Fruit fly (Drosophila melanogaster) whole organism, embryonic: ENCODE measurements around the gene be.
A peak's percentile ranks its signal among the peaks of the same experiment; 100 is the strongest.

Experiments
- Atf3 ChIP-seq: fragments of 200-800 bp; sonication (Bioruptor generic); optimal IDR thresholded peaks from 3 replicates; lab custom pipeline; 2016; ENCODE audit warnings: missing biosample characterization, missing genetic modification characterization
- Atf6 ChIP-seq: fragments of 200-800 bp; sonication (Bioruptor generic); IDR thresholded peaks from 2 replicates; pipeline ENCODE4 v1.3.6; 2022; ENCODE audit warnings: missing biosample characterization, missing genetic modification characterization
- BEAF-32 ChIP-seq: fragments of 200-800 bp; sonication (Bioruptor generic); optimal IDR thresholded peaks from 3 replicates; lab custom pipeline; 2017; ENCODE audit warnings: missing biosample characterization, missing genetic modification characterization, mild to moderate bottlenecking, moderate library complexity, missing genetic modification reagents
- CG10267 ChIP-seq: fragments of 200-800 bp; sonication (Bioruptor generic); optimal IDR thresholded peaks from 2 replicates; lab custom pipeline; 2018; ENCODE audit warnings: missing biosample characterization, mild to moderate bottlenecking, missing genetic modification characterization, moderate library complexity
- CG10959 ChIP-seq: fragments of 200-800 bp; sonication (Bioruptor generic); IDR thresholded peaks from 2 replicates; pipeline ENCODE4 v1.3.6; 2022; ENCODE audit warnings: missing biosample characterization, missing genetic modification characterization
- CG12071 ChIP-seq: fragments of 200-800 bp; sonication (Bioruptor generic); optimal IDR thresholded peaks from 3 replicates; lab custom pipeline; 2018; ENCODE audit warnings: missing biosample characterization, mild to moderate bottlenecking, missing genetic modification characterization
- CG12659 ChIP-seq: fragments of 200-800 bp; sonication (Bioruptor generic); optimal IDR thresholded peaks from 3 replicates; lab custom pipeline; 2017; ENCODE audit warnings: mild to moderate bottlenecking, missing biosample characterization, missing genetic modification reagents, missing genetic modification characterization
- CG12942 ChIP-seq: fragments of 200-800 bp; sonication (Bioruptor generic); optimal IDR thresholded peaks from 3 replicates; lab custom pipeline; 2016; ENCODE audit warnings: missing biosample characterization, missing genetic modification characterization
- CG14014 ChIP-seq: fragments of 200-800 bp; sonication (Bioruptor generic); IDR thresholded peaks from 2 replicates; pipeline ENCODE4 v1.3.6; 2022; ENCODE audit warnings: missing biosample characterization, missing genetic modification characterization
- CG14965 ChIP-seq: fragments of 200-800 bp; sonication (Bioruptor generic); optimal IDR thresholded peaks from 2 replicates; lab custom pipeline; 2016; ENCODE audit warnings: missing biosample characterization, missing genetic modification characterization, borderline replicate concordance
- CG17361 ChIP-seq: fragments of 200-800 bp; sonication (Bioruptor generic); IDR thresholded peaks from 3 replicates; pipeline ENCODE4 v1.3.6; 2022; ENCODE audit warnings: missing biosample characterization, missing genetic modification characterization
- CG2875 ChIP-seq: fragments of 200-800 bp; sonication (Bioruptor generic); optimal IDR thresholded peaks from 2 replicates; lab custom pipeline; 2017; ENCODE audit warnings: missing biosample characterization, mild to moderate bottlenecking, missing genetic modification characterization, missing genetic modification reagents
- CG6813 ChIP-seq: fragments of 200-800 bp; sonication (Bioruptor generic); optimal IDR thresholded peaks from 2 replicates; lab custom pipeline; 2017; ENCODE audit warnings: missing biosample characterization, missing genetic modification characterization, mild to moderate bottlenecking, moderate library complexity, missing genetic modification reagents
- CG7786 ChIP-seq: fragments of 200-800 bp; sonication (Bioruptor generic); optimal IDR thresholded peaks from 2 replicates; lab custom pipeline; 2016; ENCODE audit warnings: missing biosample characterization, missing genetic modification characterization
- CG8290 ChIP-seq, 3 experiments: fragments of 200-800 bp; sonication (Bioruptor generic); optimal IDR thresholded peaks; 2 replicates each; lab custom pipeline; 2016 to 2019; ENCODE audit warnings: missing biosample characterization in 3 of 3, missing genetic modification characterization in 3 of 3, mild to moderate bottlenecking in 2 of 3, moderate library complexity in 1 of 3
- CHES-1-like ChIP-seq: fragments of 200-800 bp; sonication (Bioruptor generic); optimal IDR thresholded peaks from 2 replicates; lab custom pipeline; 2016; ENCODE audit warnings: missing biosample characterization, missing genetic modification characterization
- CTCF ChIP-seq: fragments of 200-800 bp; sonication (Bioruptor generic); optimal IDR thresholded peaks from 2 replicates; lab custom pipeline; 2017; ENCODE audit warnings: missing biosample characterization, mild to moderate bottlenecking, missing genetic modification characterization, moderate library complexity
- Chrac-16 ChIP-seq: fragments of 200-800 bp; sonication (Bioruptor generic); optimal IDR thresholded peaks from 3 replicates; lab custom pipeline; 2016; ENCODE audit warnings: missing biosample characterization, missing genetic modification characterization
- Dbx ChIP-seq: fragments of 200-800 bp; sonication (Bioruptor generic); IDR thresholded peaks from 3 replicates; pipeline ENCODE4 v1.3.6; 2022; ENCODE audit warnings: missing biosample characterization, missing genetic modification characterization
- Elba2 ChIP-seq: fragments of 200-800 bp; sonication (Bioruptor generic); optimal IDR thresholded peaks from 3 replicates; lab custom pipeline; 2016; ENCODE audit warnings: missing biosample characterization, missing genetic modification characterization
- Ets65A ChIP-seq: fragments of 200-800 bp; sonication (Bioruptor generic); peaks from one replicate; lab custom pipeline; 2016; ENCODE audit warnings: missing biosample characterization, missing genetic modification characterization
- Hr3 ChIP-seq: fragments of 200-800 bp; sonication (Bioruptor generic); optimal IDR thresholded peaks from 3 replicates; lab custom pipeline; 2016; ENCODE audit warnings: missing biosample characterization, missing genetic modification characterization
- Max ChIP-seq: fragments of 200-800 bp; sonication (Bioruptor generic); optimal IDR thresholded peaks from 2 replicates; lab custom pipeline; 2016; ENCODE audit warnings: missing biosample characterization, mild to moderate bottlenecking, missing genetic modification characterization
- Meics ChIP-seq: fragments of 200-800 bp; sonication (Bioruptor generic); optimal IDR thresholded peaks from 2 replicates; lab custom pipeline; 2017; ENCODE audit warnings: missing biosample characterization, mild to moderate bottlenecking, missing genetic modification characterization
- Myb ChIP-seq: fragments of 200-800 bp; sonication (Bioruptor generic); optimal IDR thresholded peaks from 2 replicates; lab custom pipeline; 2016; ENCODE audit warnings: missing biosample characterization, missing genetic modification characterization
- NK7.1 ChIP-seq: fragments of 200-800 bp; sonication (Bioruptor generic); optimal IDR thresholded peaks from 3 replicates; lab custom pipeline; 2016; ENCODE audit warnings: missing biosample characterization, missing genetic modification characterization
- Nf-YA ChIP-seq: fragments of 200-800 bp; sonication (Bioruptor generic); IDR thresholded peaks from 2 replicates; pipeline ENCODE4 v1.3.6; 2022; ENCODE audit warnings: missing biosample characterization, missing genetic modification characterization
- Nf-YB ChIP-seq: fragments of 200-800 bp; sonication (Bioruptor generic); optimal IDR thresholded peaks from 3 replicates; lab custom pipeline; 2019; ENCODE audit warnings: missing biosample characterization, mild to moderate bottlenecking, missing genetic modification characterization, moderate library complexity
- NfI ChIP-seq: fragments of 200-800 bp; sonication (Bioruptor generic); optimal IDR thresholded peaks from 3 replicates; lab custom pipeline; 2018; ENCODE audit warnings: missing biosample characterization, mild to moderate bottlenecking, missing genetic modification characterization, moderate library complexity
- Poxn ChIP-seq: fragments of 200-800 bp; sonication (Bioruptor generic); IDR thresholded peaks from 2 replicates; pipeline ENCODE4 v1.3.6; 2022; ENCODE audit warnings: missing biosample characterization, missing genetic modification characterization
- Ravus ChIP-seq: fragments of 200-800 bp; sonication (Bioruptor generic); IDR thresholded peaks from 2 replicates; pipeline ENCODE4 v1.3.6; 2022; ENCODE audit warnings: missing biosample characterization, missing genetic modification characterization
- Rx ChIP-seq: fragments of 200-800 bp; sonication (Bioruptor generic); IDR thresholded peaks from 2 replicates; pipeline ENCODE4 v1.3.6; 2022; ENCODE audit warnings: missing biosample characterization, missing genetic modification characterization
- Side ChIP-seq: fragments of 200-800 bp; sonication (Bioruptor generic); optimal IDR thresholded peaks from 2 replicates; lab custom pipeline; 2016; ENCODE audit warnings: missing biosample characterization, missing genetic modification characterization
- Sry-δ ChIP-seq: fragments of 200-800 bp; sonication (Bioruptor generic); optimal IDR thresholded peaks from 2 replicates; lab custom pipeline; 2016; ENCODE audit warnings: missing biosample characterization, missing genetic modification characterization
- YL-1 ChIP-seq: fragments of 200-800 bp; sonication (Bioruptor generic); optimal IDR thresholded peaks from 3 replicates; lab custom pipeline; 2017; ENCODE audit warnings: missing biosample characterization, mild to moderate bottlenecking, missing genetic modification characterization
- ci ChIP-seq: fragments of 200-800 bp; sonication (Bioruptor generic); IDR thresholded peaks from 3 replicates; pipeline ENCODE4 v1.3.6; 2022; ENCODE audit warnings: missing biosample characterization, missing genetic modification characterization
- ftz-f1 ChIP-seq: fragments of 200-800 bp; sonication (Bioruptor generic); optimal IDR thresholded peaks from 2 replicates; lab custom pipeline; 2016; ENCODE audit warnings: missing biosample characterization, missing genetic modification characterization
- gcm ChIP-seq: fragments of 200-800 bp; sonication (Bioruptor generic); optimal IDR thresholded peaks from 2 replicates; lab custom pipeline; 2019; ENCODE audit warnings: missing biosample characterization, mild to moderate bottlenecking, missing genetic modification characterization, moderate library complexity
- gro ChIP-seq: fragments of 200-800 bp; sonication (Bioruptor generic); optimal IDR thresholded peaks from 2 replicates; lab custom pipeline; 2016; ENCODE audit warnings: missing biosample characterization, missing genetic modification characterization
- h ChIP-seq: fragments of >200 bp; optimal IDR thresholded peaks from 2 replicates; lab custom pipeline; 2017
- jigr1 ChIP-seq: fragments of 200-800 bp; sonication (Bioruptor generic); IDR thresholded peaks from 3 replicates; pipeline ENCODE4 v1.3.6; 2022; ENCODE audit warnings: missing biosample characterization, missing genetic modification characterization
- ken ChIP-seq: fragments of 200-800 bp; sonication (Bioruptor generic); IDR thresholded peaks from 3 replicates; pipeline ENCODE4 v1.3.6; 2022; ENCODE audit warnings: missing biosample characterization, missing genetic modification characterization
- kni ChIP-seq: fragments of 200-800 bp; sonication (Bioruptor generic); optimal IDR thresholded peaks from 3 replicates; lab custom pipeline; 2017; ENCODE audit warnings: mild to moderate bottlenecking, missing biosample characterization, missing genetic modification reagents, missing genetic modification characterization
- onecut ChIP-seq: fragments of 200-800 bp; sonication (Bioruptor generic); IDR thresholded peaks from 2 replicates; pipeline ENCODE4 v1.3.6; 2022; ENCODE audit warnings: missing biosample characterization, missing genetic modification characterization
- rib ChIP-seq: fragments of 200-800 bp; sonication (Bioruptor generic); IDR thresholded peaks from 2 replicates; pipeline ENCODE4 v1.3.6; 2022; ENCODE audit warnings: missing biosample characterization, missing genetic modification characterization
- sisA ChIP-seq: fragments of 200-800 bp; sonication (Bioruptor generic); IDR thresholded peaks from 2 replicates; pipeline ENCODE4 v1.3.6; 2022; ENCODE audit warnings: missing biosample characterization, missing genetic modification characterization
- slp2 ChIP-seq: fragments of 200-800 bp; sonication (Bioruptor generic); optimal IDR thresholded peaks from 2 replicates; lab custom pipeline; 2016; ENCODE audit warnings: missing biosample characterization, missing genetic modification characterization
- tap ChIP-seq: fragments of 200-800 bp; optimal IDR thresholded peaks from 3 replicates; lab custom pipeline; 2019; ENCODE audit warnings: missing biosample characterization, mild to moderate bottlenecking, missing genetic modification characterization, moderate library complexity
- ttk ChIP-seq: fragments of 200-800 bp; sonication (Bioruptor generic); IDR thresholded peaks from 2 replicates; pipeline ENCODE4 v2.1.2; 2022; ENCODE audit warnings: missing biosample characterization, missing genetic modification characterization
- vfl ChIP-seq: fragments of 200-800 bp; sonication (Bioruptor generic); optimal IDR thresholded peaks from 2 replicates; lab custom pipeline; 2016; ENCODE audit warnings: missing biosample characterization, missing genetic modification characterization
- wdn ChIP-seq: fragments of 200-800 bp; sonication (Bioruptor generic); IDR thresholded peaks from 2 replicates; pipeline ENCODE4 v1.3.6; 2022; ENCODE audit warnings: missing biosample characterization, missing genetic modification characterization
- wor ChIP-seq: fragments of 200-800 bp; sonication (Bioruptor generic); IDR thresholded peaks from 2 replicates; pipeline ENCODE4 v1.3.6; 2022; ENCODE audit warnings: missing biosample characterization, missing genetic modification characterization

Gene be

dm6 chrX:15063404-15064062, 39.3 kb downstream of the be start, which contains the start of the genes hiw and ND-B18 (continued):
- no peak for TF ChIP-seq wor (GFP tag; lab: Robert Waterston, UW)
- no peak for TF ChIP-seq Max (GFP tag; lab: Kevin White, UChicago)
- TF ChIP-seq Ravus (GFP tag; lab: Robert Waterston, UW), result no peak
- 0 out of 3 replicates have a peak, but pooled peaks have one; percentile 15 for TF ChIP-seq ken (GFP tag; lab: Robert Waterston, UW)
- TF ChIP-seq gcm (GFP tag; lab: Kevin White, UChicago), result no peak
- no peak for TF ChIP-seq CG14965
- TF ChIP-seq CG7786 (GFP tag; lab: Kevin White, UChicago), result peak; percentile 18
- no peak for TF ChIP-seq Side (GFP tag; lab: Kevin White, UChicago)
- no peak for TF ChIP-seq Atf3 (GFP tag; lab: Kevin White, UChicago)
- TF ChIP-seq ttk (GFP tag; lab: Robert Waterston, UW), result no peak
- TF ChIP-seq CHES-1-like (GFP tag; lab: Kevin White, UChicago), result peak; percentile 30
- TF ChIP-seq BEAF-32 (GFP tag; lab: Kevin White, UChicago), result peak; percentile 36
- no peak for TF ChIP-seq vfl
- TF ChIP-seq Sry-δ, result peak; percentile 26
- TF ChIP-seq Meics (GFP tag; lab: Kevin White, UChicago), result no peak
- TF ChIP-seq CG12071 (GFP tag; lab: Kevin White, UChicago), result no peak
- TF ChIP-seq CG8290 (GFP tag; optimal IDR thresholded peaks at IDR 0.05; lab: Kevin White, UChicago), result peak; percentile 13
- no peak for TF ChIP-seq CG8290 (tag; optimal IDR thresholded peaks at IDR 0.05; lab: Kevin White, UChicago)
- TF ChIP-seq sisA (GFP tag; lab: Robert Waterston, UW), result no peak
- no peak for TF ChIP-seq CG6813 (GFP tag; lab: Kevin White, UChicago)
- peak; percentile 91 for TF ChIP-seq Ets65A (GFP tag; lab: Kevin White, UChicago)
- no peak for TF ChIP-seq h
- TF ChIP-seq CG12942, result no peak
- TF ChIP-seq gro (GFP tag; lab: Kevin White, UChicago), result peak; percentile 34
- TF ChIP-seq CG17361 (GFP tag; lab: Robert Waterston, UW), result no peak
- no peak for TF ChIP-seq CG14014 (GFP tag; lab: Robert Waterston, UW)
- no peak for TF ChIP-seq NK7.1 (GFP tag; lab: Kevin White, UChicago)
- no peak for TF ChIP-seq CG2875 (GFP tag; lab: Kevin White, UChicago)
- peak; percentile 53 for TF ChIP-seq NfI (GFP tag; lab: Kevin White, UChicago)
- TF ChIP-seq CG10267 (tag; lab: Kevin White, UChicago), result peak; percentile 95
- TF ChIP-seq CTCF (GFP tag; lab: Kevin White, UChicago), result peak; percentile 49
- TF ChIP-seq Dbx, result peak; percentile 45; the same call in 1 of the 3 replicates
- TF ChIP-seq Elba2 (GFP tag; lab: Kevin White, UChicago), result no peak
- TF ChIP-seq onecut (GFP tag; lab: Robert Waterston, UW), result no peak
- TF ChIP-seq kni (GFP tag; lab: Kevin White, UChicago), result no peak
- TF ChIP-seq Nf-YB (GFP tag; lab: Kevin White, UChicago), result no peak
- TF ChIP-seq Chrac-16 (GFP tag; lab: Kevin White, UChicago), result no peak
- peak; percentile 2 for TF ChIP-seq Hr3
- TF ChIP-seq CG10959, result no peak
- peak; percentile 71 for TF ChIP-seq CG12659 (GFP tag; lab: Kevin White, UChicago)
- TF ChIP-seq Myb (GFP tag; lab: Kevin White, UChicago), result peak; percentile 95
- peak; percentile 89 for TF ChIP-seq YL-1 (GFP tag; lab: Kevin White, UChicago)
- no peak for TF ChIP-seq rib
- TF ChIP-seq ci (GFP tag; lab: Robert Waterston, UW), result 0 out of 3 replicates have a peak, but pooled peaks have one; percentile 47
- no peak for TF ChIP-seq ftz-f1 (GFP tag; lab: Kevin White, UChicago)
- no peak for TF ChIP-seq tap (tag; lab: Kevin White, UChicago)
- TF ChIP-seq jigr1 (GFP tag; lab: Robert Waterston, UW), result no peak
- TF ChIP-seq slp2 (GFP tag; lab: Kevin White, UChicago), result peak; percentile 24
- no peak for TF ChIP-seq wdn (GFP tag; lab: Robert Waterston, UW)
- TF ChIP-seq Poxn (GFP tag; lab: Robert Waterston, UW), result no peak
- TF ChIP-seq Nf-YA (GFP tag; lab: Robert Waterston, UW), result no peak
- no peak for TF ChIP-seq Atf6 (GFP tag; lab: Robert Waterston, UW)
- TF ChIP-seq Rx (GFP tag; lab: Robert Waterston, UW), result no peak
